Worm (Caenorhabditis elegans) whole organism, L4 larva: ENCODE measurements around the gene damt-1.

Experiments used
- F49E8.2 ChIP-seq: sonication (generic microtip); optimal IDR thresholded peaks from 2 replicates; lab custom pipeline; 2016; ENCODE audit warnings: missing compliant biosample characterization, mild to moderate bottlenecking, missing genetic modification characterization, borderline replicate concordance
- mep-1 ChIP-seq: fragments of 150-350 bp; sonication (generic microtip); optimal IDR thresholded peaks from 3 replicates; lab custom pipeline; 2014; ENCODE audit warnings: missing biosample characterization, missing genetic modification characterization
- mes-2 ChIP-seq: sonication (generic microtip); optimal IDR thresholded peaks from 2 replicates; lab custom pipeline; 2016; ENCODE audit warnings: missing genotype, mild to moderate bottlenecking, missing genetic modification characterization, missing compliant biosample characterization; ENCODE audit not compliant: poor library complexity, severe bottlenecking
- nhr-28 ChIP-seq: fragments of 150-350 bp; optimal IDR thresholded peaks from 2 replicates; lab custom pipeline; 2014; ENCODE audit warnings: missing biosample characterization, missing genetic modification characterization
- unc-62 ChIP-seq, 3 experiments: fragments of 150-350 bp in 1 of 3; sonication (generic microtip); optimal IDR thresholded peaks in 2 of 3; peaks in 1 of 3; 1 replicate in 1 of 3; 2 replicates in 2 of 3; lab custom pipeline; 2014 to 2017; ENCODE audit warnings: missing biosample characterization in 3 of 3, missing genetic modification characterization in 3 of 3, missing genetic modification reagents in 3 of 3, missing genotype in 1 of 3

Gene damt-1

DNA sequence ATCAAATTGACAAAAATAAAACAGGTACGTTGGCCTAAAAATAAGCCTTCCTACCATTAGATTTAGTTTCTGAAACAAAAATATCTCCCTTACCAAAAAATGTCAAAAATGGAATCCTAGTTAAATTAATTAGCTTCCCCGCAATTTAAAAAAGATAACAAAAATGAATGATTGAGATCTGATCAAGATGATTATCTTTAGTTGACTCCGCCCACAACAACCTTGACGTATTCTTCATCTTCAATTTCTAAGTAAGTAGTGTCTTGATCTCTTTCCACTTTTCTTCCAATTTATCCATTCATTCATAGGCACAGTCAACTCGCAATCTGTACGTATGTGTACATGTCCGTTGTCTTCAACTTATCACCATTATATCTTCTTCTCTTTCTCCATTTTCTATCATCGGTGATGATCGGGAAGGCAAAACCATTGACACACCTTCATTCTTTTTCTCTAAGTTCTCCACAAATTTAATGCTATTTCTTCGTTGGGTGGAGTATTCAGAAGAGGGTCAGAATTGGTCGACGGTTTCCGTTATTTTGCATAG lies 48.4 kb downstream of the damt-1 start:
- TF ChIP-seq unc-62 (GFP tag; optimal IDR thresholded peaks at IDR 0.05 in 1 of 2; lab: Kevin White, UChicago): peak in 1 of 2 experiments; percentile 44
- TF ChIP-seq unc-62 (tag; optimal IDR thresholded peaks at IDR 0.05; lab: Kevin White, UChicago): no peak
- TF ChIP-seq mep-1 (tag; lab: Kevin White, UChicago): no peak
- no peak for TF ChIP-seq mes-2 (tag; lab: Kevin White, UChicago)
- peak; percentile 6 for TF ChIP-seq nhr-28 (tag; lab: Kevin White, UChicago)
- no peak for TF ChIP-seq F49E8.2 (tag; lab: Kevin White, UChicago)
